Fruit fly (Drosophila melanogaster) whole organism, prepupa: Measurements from ENCODE around the gene drongo.

Source experiments
- CG10631 ChIP-seq: fragments of 200-800 bp; sonication (Bioruptor generic); optimal IDR thresholded peaks from 2 replicates; lab custom pipeline; 2016; ENCODE audit warnings: missing biosample characterization, missing genetic modification characterization
- CG10669 ChIP-seq: fragments of 200-800 bp; sonication (Bioruptor generic); optimal IDR thresholded peaks from 3 replicates; lab custom pipeline; 2018; ENCODE audit warnings: missing biosample characterization, mild to moderate bottlenecking, missing genetic modification characterization, moderate library complexity
- CG11902 ChIP-seq: fragments of 200-800 bp; sonication (Bioruptor generic); optimal IDR thresholded peaks from 3 replicates; lab custom pipeline; 2016; ENCODE audit warnings: missing biosample characterization, missing genetic modification characterization
- CG15336 ChIP-seq: fragments of 200-800 bp; sonication (Bioruptor generic); IDR thresholded peaks from 2 replicates; pipeline ENCODE4 v1.3.6; 2022; ENCODE audit warnings: missing biosample characterization, missing genetic modification characterization
- CG16779 ChIP-seq: fragments of 200-800 bp; sonication (Bioruptor generic); optimal IDR thresholded peaks from 3 replicates; lab custom pipeline; 2017; ENCODE audit warnings: missing biosample characterization, mild to moderate bottlenecking, missing genetic modification characterization
- CG3032 ChIP-seq: fragments of 200-800 bp; optimal IDR thresholded peaks from 2 replicates; lab custom pipeline; 2019; ENCODE audit warnings: missing biosample characterization, mild to moderate bottlenecking, missing genetic modification characterization, moderate library complexity
- CG31627 ChIP-seq: fragments of 200-800 bp; sonication (Bioruptor generic); optimal IDR thresholded peaks from 3 replicates; lab custom pipeline; 2016; ENCODE audit warnings: missing biosample characterization, missing genetic modification characterization
- CG34406 ChIP-seq: fragments of 200-800 bp; sonication (Bioruptor generic); optimal IDR thresholded peaks from 3 replicates; lab custom pipeline; 2016; ENCODE audit warnings: missing biosample characterization, missing genetic modification characterization
- CG3919 ChIP-seq: fragments of 200-800 bp; sonication (Bioruptor generic); optimal IDR thresholded peaks from 3 replicates; lab custom pipeline; 2016; ENCODE audit warnings: missing biosample characterization, missing genetic modification characterization
- CG6163 ChIP-seq: fragments of 200-800 bp; sonication (Bioruptor generic); IDR thresholded peaks from 3 replicates; pipeline ENCODE4 v1.3.6; 2022; ENCODE audit warnings: missing biosample characterization, missing genetic modification characterization
- CG6792 ChIP-seq: fragments of 200-800 bp; sonication (Bioruptor generic); optimal IDR thresholded peaks from 3 replicates; lab custom pipeline; 2016; ENCODE audit warnings: missing biosample characterization, missing genetic modification characterization
- CG6808 ChIP-seq: fragments of 200-800 bp; sonication (Bioruptor generic); optimal IDR thresholded peaks from 3 replicates; lab custom pipeline; 2017; ENCODE audit warnings: missing biosample characterization, missing genetic modification characterization, mild to moderate bottlenecking, moderate library complexity, missing genetic modification reagents
- CG6854 ChIP-seq: fragments of 200-800 bp; sonication (Bioruptor generic); optimal IDR thresholded peaks from 2 replicates; lab custom pipeline; 2017; ENCODE audit warnings: missing biosample characterization, mild to moderate bottlenecking, missing genetic modification characterization
- CG7368 ChIP-seq: fragments of 200-800 bp; sonication (Bioruptor generic); optimal IDR thresholded peaks from 3 replicates; lab custom pipeline; 2016; ENCODE audit warnings: missing biosample characterization, missing genetic modification characterization
- CG8319 ChIP-seq: fragments of 200-800 bp; sonication (Bioruptor generic); optimal IDR thresholded peaks from 3 replicates; lab custom pipeline; 2016; ENCODE audit warnings: missing biosample characterization, missing genetic modification characterization
- CG9139 ChIP-seq: fragments of 200-800 bp; sonication (Bioruptor generic); optimal IDR thresholded peaks from 3 replicates; lab custom pipeline; 2017; ENCODE audit warnings: missing biosample characterization, mild to moderate bottlenecking, missing genetic modification characterization
- Eip75B ChIP-seq: fragments of 200-800 bp; sonication (Bioruptor generic); optimal IDR thresholded peaks from 3 replicates; lab custom pipeline; 2016; ENCODE audit warnings: missing biosample characterization, missing genetic modification characterization
- Eip78C ChIP-seq: fragments of 200-800 bp; sonication (Bioruptor generic); peaks from one replicate; lab custom pipeline; 2016; ENCODE audit warnings: missing biosample characterization, missing genetic modification characterization
- Eip93F ChIP-seq: fragments of 200-800 bp; sonication (Bioruptor generic); optimal IDR thresholded peaks from 2 replicates; lab custom pipeline; 2016; ENCODE audit warnings: missing biosample characterization, mild to moderate bottlenecking, missing genetic modification characterization
- Ets21C ChIP-seq: fragments of 200-800 bp; sonication (Bioruptor generic); optimal IDR thresholded peaks from 3 replicates; lab custom pipeline; 2016; ENCODE audit warnings: missing biosample characterization, missing genetic modification characterization
- Ets96B ChIP-seq: fragments of 200-800 bp; optimal IDR thresholded peaks from 2 replicates; lab custom pipeline; 2019; ENCODE audit warnings: missing biosample characterization, mild to moderate bottlenecking, missing genetic modification characterization, moderate library complexity
- Gug ChIP-seq: fragments of 200-800 bp; sonication (Bioruptor generic); IDR thresholded peaks from 2 replicates; pipeline ENCODE4 v1.3.6; 2022; ENCODE audit warnings: missing biosample characterization, missing genetic modification characterization
- Hr38 ChIP-seq: sonication (Bioruptor generic); optimal IDR thresholded peaks from 2 replicates; lab custom pipeline; 2016; ENCODE audit warnings: missing biosample characterization, missing genetic modification characterization
- Hr4 ChIP-seq: fragments of 200-800 bp; sonication (Bioruptor generic); optimal IDR thresholded peaks from 3 replicates; lab custom pipeline; 2016; ENCODE audit warnings: missing biosample characterization, missing genetic modification characterization
- Lpt ChIP-seq: fragments of 200-800 bp; sonication (Bioruptor generic); optimal IDR thresholded peaks from 3 replicates; lab custom pipeline; 2016; ENCODE audit warnings: missing biosample characterization, missing genetic modification characterization
- Smox ChIP-seq: fragments of 200-800 bp; sonication (Bioruptor generic); optimal IDR thresholded peaks from 3 replicates; lab custom pipeline; 2016; ENCODE audit warnings: missing biosample characterization, missing genetic modification characterization
- Sox102F ChIP-seq: fragments of 200-800 bp; sonication (Bioruptor generic); optimal IDR thresholded peaks from 2 replicates; lab custom pipeline; 2016; ENCODE audit warnings: missing biosample characterization, mild to moderate bottlenecking, missing genetic modification characterization
- Sox14 ChIP-seq: fragments of 200-800 bp; sonication (Bioruptor generic); optimal IDR thresholded peaks from 3 replicates; lab custom pipeline; 2016; ENCODE audit warnings: missing biosample characterization, missing genetic modification characterization
- cyc ChIP-seq: fragments of 200-800 bp; sonication (Bioruptor generic); optimal IDR thresholded peaks from 3 replicates; lab custom pipeline; 2016; ENCODE audit warnings: missing biosample characterization, missing genetic modification characterization
- dac ChIP-seq: fragments of 200-800 bp; sonication (Bioruptor generic); optimal IDR thresholded peaks from 2 replicates; lab custom pipeline; 2017; ENCODE audit warnings: missing biosample characterization, mild to moderate bottlenecking, missing genetic modification characterization
- eg ChIP-seq: fragments of 200-800 bp; sonication (Bioruptor generic); IDR thresholded peaks from 3 replicates; pipeline ENCODE4 v1.3.6; 2022; ENCODE audit warnings: missing biosample characterization, missing genetic modification characterization
- esn ChIP-seq: fragments of 200-800 bp; sonication (Bioruptor generic); optimal IDR thresholded peaks from 2 replicates; lab custom pipeline; 2016; ENCODE audit warnings: missing biosample characterization, mild to moderate bottlenecking, missing genetic modification characterization, moderate library complexity
- fd59A ChIP-seq: fragments of 200-800 bp; sonication (Bioruptor generic); optimal IDR thresholded peaks from 2 replicates; lab custom pipeline; 2017; ENCODE audit warnings: missing biosample characterization, mild to moderate bottlenecking, missing genetic modification characterization, missing genetic modification reagents
- fkh ChIP-seq: fragments of 200-800 bp; sonication (Bioruptor generic); optimal IDR thresholded peaks from 3 replicates; lab custom pipeline; 2017; ENCODE audit warnings: missing biosample characterization, mild to moderate bottlenecking, missing genetic modification characterization, moderate library complexity
- lz ChIP-seq: fragments of 200-800 bp; sonication (Bioruptor generic); optimal IDR thresholded peaks from 3 replicates; lab custom pipeline; 2016; ENCODE audit warnings: missing biosample characterization, missing genetic modification characterization
- net ChIP-seq: fragments of 200-800 bp; sonication (Bioruptor generic); optimal IDR thresholded peaks from 3 replicates; lab custom pipeline; 2016; ENCODE audit warnings: missing biosample characterization, missing genetic modification characterization
- pdm3 ChIP-seq: fragments of 200-800 bp; sonication (Bioruptor generic); optimal IDR thresholded peaks from 3 replicates; lab custom pipeline; 2016; ENCODE audit warnings: missing biosample characterization, missing genetic modification characterization
- salr ChIP-seq, 2 experiments: fragments of 200-800 bp; sonication (Bioruptor generic); optimal IDR thresholded peaks; 3 replicates each; lab custom pipeline; 2016 to 2018; ENCODE audit warnings: missing biosample characterization in 2 of 2, missing genetic modification characterization in 2 of 2, mild to moderate bottlenecking in 1 of 2
- spab ChIP-seq: fragments of 200-800 bp; sonication (Bioruptor generic); optimal IDR thresholded peaks from 2 replicates; lab custom pipeline; 2017; ENCODE audit warnings: missing biosample characterization, mild to moderate bottlenecking, missing genetic modification characterization, missing genetic modification reagents
- ss ChIP-seq, 2 experiments: fragments of 200-800 bp; sonication (Bioruptor generic); optimal IDR thresholded peaks; 2 replicates in 1 of 2; 3 replicates in 1 of 2; lab custom pipeline; 2017 to 2018; ENCODE audit warnings: mild to moderate bottlenecking in 2 of 2, missing biosample characterization in 2 of 2, missing genetic modification characterization in 2 of 2, moderate library complexity in 1 of 2
- svp ChIP-seq: fragments of 200-800 bp; sonication (Bioruptor generic); peaks from one replicate; lab custom pipeline; 2016; ENCODE audit warnings: missing biosample characterization, missing genetic modification characterization
- topi ChIP-seq: fragments of 200-800 bp; sonication (Bioruptor generic); optimal IDR thresholded peaks from 3 replicates; lab custom pipeline; 2016; ENCODE audit warnings: missing biosample characterization, missing genetic modification characterization

The drongo gene

DNA sequence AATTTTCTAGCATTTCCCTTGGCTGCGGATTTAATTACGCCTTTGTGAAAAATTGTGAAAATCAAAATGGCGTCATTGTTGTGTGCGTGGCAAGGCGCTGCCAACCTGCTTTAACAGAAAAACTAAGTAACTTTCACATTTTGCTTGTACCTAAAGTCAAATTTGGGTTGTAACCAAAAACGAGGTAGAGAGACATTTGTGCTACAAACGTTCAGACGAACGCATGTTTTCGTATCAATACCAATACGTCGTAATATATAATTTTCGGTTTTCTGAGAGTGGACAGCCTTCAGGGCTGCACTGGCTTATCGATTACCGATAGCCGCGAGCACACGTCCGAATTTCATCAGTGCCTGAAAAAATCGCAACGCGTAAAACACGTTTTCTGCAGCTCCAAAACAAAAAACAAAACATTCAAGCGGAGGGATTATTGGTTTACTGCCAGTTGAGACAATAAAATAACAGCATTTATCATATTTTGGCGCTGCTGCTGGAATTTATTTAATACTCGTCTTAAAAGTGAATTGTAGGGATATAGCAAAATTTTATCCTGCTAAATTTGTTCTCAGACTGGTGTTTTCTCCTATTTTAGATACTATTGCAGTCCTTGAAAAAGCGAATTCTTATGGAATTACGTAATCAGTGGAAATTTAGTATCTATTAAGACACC, 20.0 kb upstream of the drongo start (continued):
- no peak for TF ChIP-seq CG16779 (tag; lab: Kevin White, UChicago)
- no peak for TF ChIP-seq Eip93F
- peak; percentile 82 for TF ChIP-seq CG6163 (GFP tag; lab: Robert Waterston, UW)
- TF ChIP-seq Ets96B: peak; percentile 40
- TF ChIP-seq Hr38: no peak
- peak; percentile 74 for TF ChIP-seq lz (GFP tag; lab: Kevin White, UChicago)
- TF ChIP-seq CG11902 (GFP tag; lab: Kevin White, UChicago): peak; percentile 56
- peak; percentile 29; the same call in 1 of the 2 replicates for TF ChIP-seq Gug (GFP tag; lab: Robert Waterston, UW)
- peak; percentile 88 for TF ChIP-seq Eip78C (GFP tag; lab: Kevin White, UChicago)
- TF ChIP-seq CG8319 (GFP tag; lab: Kevin White, UChicago): peak; percentile 46

DNA sequence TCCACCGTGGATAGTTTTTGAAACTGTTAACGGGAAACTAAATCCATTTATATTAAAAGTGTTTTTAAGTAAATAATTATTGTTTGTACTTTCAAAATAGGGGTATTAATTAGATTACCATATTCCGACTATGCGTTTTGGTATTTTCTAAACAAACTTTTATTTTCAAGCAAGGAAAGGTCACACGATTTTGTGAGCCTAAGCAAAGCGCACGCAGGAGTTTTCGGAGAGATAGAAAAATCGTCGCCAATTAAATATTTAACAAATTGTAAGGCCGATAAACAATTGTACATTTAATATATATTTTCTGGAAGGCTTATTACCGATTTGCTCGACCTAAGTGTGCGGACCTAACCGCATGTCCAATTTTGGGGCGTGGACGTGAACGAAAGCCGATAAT, 19.4 kb upstream of the drongo start, which contains the start of gene PNUTS:
Gene PNUTS (plus strand): TSS at position 181 of the 400 bp plus-strand sequence.
- no peak for TF ChIP-seq Eip75B (GFP tag; lab: Kevin White, UChicago)
- no peak for TF ChIP-seq CG7368 (GFP tag; lab: Kevin White, UChicago)
- no peak for TF ChIP-seq Sox102F (GFP tag; lab: Kevin White, UChicago)
- TF ChIP-seq CG9139 (GFP tag; lab: Kevin White, UChicago): peak; percentile 30
- no peak for TF ChIP-seq Ets21C (GFP tag; lab: Kevin White, UChicago)
- peak; percentile 70 for TF ChIP-seq svp (GFP tag; lab: Kevin White, UChicago)
- no peak for TF ChIP-seq CG10631 (GFP tag; lab: Kevin White, UChicago)
- TF ChIP-seq fkh (GFP tag; lab: Kevin White, UChicago): peak; percentile 10

DNA sequence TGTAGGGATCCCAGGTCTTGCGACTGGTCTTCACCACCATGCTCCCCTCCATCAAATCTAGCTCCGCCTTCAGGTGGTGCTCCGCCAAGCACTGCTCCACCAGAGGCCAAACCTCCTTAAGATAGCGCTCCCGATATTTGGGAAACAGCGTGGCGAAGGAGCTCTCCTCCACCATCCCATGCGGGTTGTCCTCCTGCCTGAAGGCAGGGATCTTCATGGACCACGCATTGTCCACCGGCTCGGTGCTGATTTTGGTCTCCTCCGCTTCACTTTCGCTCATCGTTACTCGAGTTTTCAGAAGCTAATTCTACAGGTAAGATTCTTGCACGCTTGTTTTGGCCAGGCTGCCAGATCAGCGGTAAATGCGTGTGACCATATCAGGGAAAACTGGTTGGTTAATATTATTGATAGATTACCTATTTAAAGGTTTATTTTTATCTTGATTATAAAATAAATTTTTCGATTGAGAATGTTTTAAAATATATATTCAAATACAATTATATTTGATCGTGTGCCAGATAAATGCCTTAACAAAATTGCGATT, 18.7 kb upstream of the drongo start, which contains the start of gene dbe:
Gene dbe (minus strand): TSS at position 361 of the 544 bp plus-strand sequence.
- TF ChIP-seq pdm3 (GFP tag; lab: Kevin White, UChicago) (no peak), Ets21C (GFP tag; lab: Kevin White, UChicago) (no peak), CG31627 (GFP tag; lab: Kevin White, UChicago) (peak; percentile 15), Sox14 (GFP tag; lab: Kevin White, UChicago) (no peak), CG10631 (GFP tag; lab: Kevin White, UChicago) (no peak), spab (GFP tag; lab: Kevin White, UChicago) (no peak), CG6854 (no peak), Ets96B (no peak), fkh (GFP tag; lab: Kevin White, UChicago) (no peak), CG6163 (GFP tag; lab: Robert Waterston, UW) (no peak), CG8319 (GFP tag; lab: Kevin White, UChicago) (no peak), CG15336 (no peak), CG9139 (GFP tag; lab: Kevin White, UChicago) (no peak), eg (GFP tag; lab: Robert Waterston, UW) (peak; percentile 38; the same call in 1 of the 3 replicates), Eip78C (GFP tag; lab: Kevin White, UChicago) (peak; percentile 18), CG10669 (no peak), topi (GFP tag; lab: Kevin White, UChicago) (no peak), Lpt (no peak), CG34406 (GFP tag; lab: Kevin White, UChicago) (no peak), Gug (GFP tag; lab: Robert Waterston, UW) (no peak), ss (GFP tag; optimal IDR thresholded peaks at IDR 0.05; lab: Kevin White, UChicago) (no peak), salr (GFP tag; optimal IDR thresholded peaks at IDR 0.05; lab: Kevin White, UChicago) (no peak), CG6792 (GFP tag; lab: Kevin White, UChicago) (no peak), fd59A (no peak), CG6808 (GFP tag; lab: Kevin White, UChicago) (no peak), CG3032 (tag; lab: Kevin White, UChicago) (peak; percentile 3), Smox (no peak), dac (GFP tag; lab: Kevin White, UChicago) (no peak), CG7368 (GFP tag; lab: Kevin White, UChicago) (no peak), esn (GFP tag; lab: Kevin White, UChicago) (peak; percentile 15), cyc (GFP tag; lab: Kevin White, UChicago) (no peak), net (GFP tag; lab: Kevin White, UChicago) (no peak), CG3919 (GFP tag; lab: Kevin White, UChicago) (peak; percentile 5), Hr4 (no peak)
- TF ChIP-seq, all 60 proteins: peak for 6
